Fruit fly (Drosophila melanogaster) whole organism, embryonic: Measurements from ENCODE around the gene Tace.

Experiments
- CG10366 ChIP-seq: fragments of 200-800 bp; sonication (Bioruptor generic); IDR thresholded peaks from 2 replicates; pipeline ENCODE4 v1.3.6; 2022; ENCODE audit warnings: missing biosample characterization, missing genetic modification characterization
- CG10979 ChIP-seq: fragments of 200-800 bp; sonication (Bioruptor generic); optimal IDR thresholded peaks from 2 replicates; lab custom pipeline; 2018; ENCODE audit warnings: missing biosample characterization, mild to moderate bottlenecking, missing genetic modification characterization, moderate library complexity
- CG14441 ChIP-seq: fragments of 200-800 bp; sonication (Bioruptor generic); IDR thresholded peaks from 2 replicates; pipeline ENCODE4 v1.3.6; 2022; ENCODE audit warnings: missing biosample characterization, missing genetic modification characterization
- CG15011 ChIP-seq: fragments of 200-800 bp; sonication (Bioruptor generic); optimal IDR thresholded peaks from 3 replicates; lab custom pipeline; 2018; ENCODE audit warnings: missing biosample characterization, mild to moderate bottlenecking, missing genetic modification characterization
- CG16815 ChIP-seq: fragments of 200-800 bp; sonication (Bioruptor generic); optimal IDR thresholded peaks from 3 replicates; lab custom pipeline; 2017; ENCODE audit warnings: missing biosample characterization, mild to moderate bottlenecking, missing genetic modification characterization
- CG17802 ChIP-seq: fragments of 200-800 bp; sonication (Bioruptor generic); optimal IDR thresholded peaks from 2 replicates; lab custom pipeline; 2018; ENCODE audit warnings: missing biosample characterization, mild to moderate bottlenecking, missing genetic modification characterization, moderate library complexity
- CG2889 ChIP-seq: fragments of 200-800 bp; sonication (Bioruptor generic); IDR thresholded peaks from 3 replicates; pipeline ENCODE4 v1.3.6; 2022; ENCODE audit warnings: missing biosample characterization, missing genetic modification characterization
- CG30403 ChIP-seq: fragments of 200-800 bp; sonication (Bioruptor generic); optimal IDR thresholded peaks from 3 replicates; lab custom pipeline; 2016; ENCODE audit warnings: missing biosample characterization, missing genetic modification characterization
- CG3407 ChIP-seq: fragments of 200-800 bp; sonication (Bioruptor generic); optimal IDR thresholded peaks from 2 replicates; lab custom pipeline; 2018; ENCODE audit warnings: missing biosample characterization, mild to moderate bottlenecking, missing genetic modification characterization
- CG34376 ChIP-seq: fragments of 200-800 bp; sonication (Bioruptor generic); optimal IDR thresholded peaks from 2 replicates; lab custom pipeline; 2018; ENCODE audit warnings: missing biosample characterization, mild to moderate bottlenecking, missing genetic modification characterization
- CG4404 ChIP-seq: fragments of 200-800 bp; sonication (Bioruptor generic); IDR thresholded peaks from 2 replicates; pipeline ENCODE4 v1.3.6; 2022; ENCODE audit warnings: missing biosample characterization, missing genetic modification characterization
- CG7357 ChIP-seq: fragments of 200-800 bp; sonication (Bioruptor generic); IDR thresholded peaks from 3 replicates; pipeline ENCODE4 v1.3.6; 2022; ENCODE audit warnings: missing biosample characterization, missing genetic modification characterization
- CG7745 ChIP-seq: fragments of 200-800 bp; sonication (Bioruptor generic); optimal IDR thresholded peaks from 2 replicates; lab custom pipeline; 2018; ENCODE audit warnings: missing biosample characterization, mild to moderate bottlenecking, missing genetic modification characterization, moderate library complexity
- CG8290 ChIP-seq, 3 experiments: fragments of 200-800 bp; sonication (Bioruptor generic); optimal IDR thresholded peaks; 2 replicates each; lab custom pipeline; 2016 to 2019; ENCODE audit warnings: missing biosample characterization in 3 of 3, missing genetic modification characterization in 3 of 3, mild to moderate bottlenecking in 2 of 3, moderate library complexity in 1 of 3
- CG9817 ChIP-seq: fragments of 200-800 bp; sonication (Bioruptor generic); optimal IDR thresholded peaks from 2 replicates; lab custom pipeline; 2018; ENCODE audit warnings: missing biosample characterization, mild to moderate bottlenecking, missing genetic modification characterization, moderate library complexity
- CG9876 ChIP-seq: fragments of 200-800 bp; sonication (Bioruptor generic); optimal IDR thresholded peaks from 2 replicates; lab custom pipeline; 2016; ENCODE audit warnings: missing biosample characterization, missing genetic modification characterization
- Dp ChIP-seq: fragments of 200-800 bp; sonication (Bioruptor generic); optimal IDR thresholded peaks from 2 replicates; lab custom pipeline; 2018; ENCODE audit warnings: missing biosample characterization, mild to moderate bottlenecking, missing genetic modification characterization, moderate library complexity
- HmgZ ChIP-seq: fragments of 200-800 bp; sonication (Bioruptor generic); optimal IDR thresholded peaks from 2 replicates; lab custom pipeline; 2018; ENCODE audit warnings: missing biosample characterization, mild to moderate bottlenecking, missing genetic modification characterization
- Jarid2 ChIP-seq: fragments of 200-800 bp; sonication (Bioruptor generic); optimal IDR thresholded peaks from 3 replicates; lab custom pipeline; 2017; ENCODE audit warnings: mild to moderate bottlenecking, missing biosample characterization, missing genetic modification reagents, missing genetic modification characterization
- MESR4 ChIP-seq: fragments of 200-800 bp; sonication (Bioruptor generic); optimal IDR thresholded peaks from 2 replicates; lab custom pipeline; 2018; ENCODE audit warnings: missing biosample characterization, mild to moderate bottlenecking, missing genetic modification characterization, moderate library complexity
- Mad ChIP-seq: fragments of 200-800 bp; sonication (Bioruptor generic); optimal IDR thresholded peaks from 2 replicates; lab custom pipeline; 2016; ENCODE audit warnings: missing biosample characterization, missing genetic modification characterization
- Max ChIP-seq: fragments of 200-800 bp; sonication (Bioruptor generic); optimal IDR thresholded peaks from 2 replicates; lab custom pipeline; 2016; ENCODE audit warnings: missing biosample characterization, mild to moderate bottlenecking, missing genetic modification characterization
- Meics ChIP-seq: fragments of 200-800 bp; sonication (Bioruptor generic); optimal IDR thresholded peaks from 2 replicates; lab custom pipeline; 2017; ENCODE audit warnings: missing biosample characterization, mild to moderate bottlenecking, missing genetic modification characterization
- NFAT ChIP-seq: fragments of 200-800 bp; sonication (Bioruptor generic); IDR thresholded peaks from 2 replicates; pipeline ENCODE4 v1.3.6; 2022; ENCODE audit warnings: missing biosample characterization, missing genetic modification characterization
- abd-A ChIP-seq: fragments of 200-800 bp; sonication (Bioruptor generic); optimal IDR thresholded peaks from 3 replicates; lab custom pipeline; 2019; ENCODE audit warnings: missing biosample characterization, mild to moderate bottlenecking, missing genetic modification characterization, moderate library complexity
- ash1 ChIP-seq: fragments of 200-800 bp; sonication (Bioruptor generic); optimal IDR thresholded peaks from 2 replicates; lab custom pipeline; 2018; ENCODE audit warnings: missing biosample characterization, mild to moderate bottlenecking, missing genetic modification characterization
- chn ChIP-seq: fragments of 200-800 bp; sonication (Bioruptor generic); optimal IDR thresholded peaks from 2 replicates; lab custom pipeline; 2016; ENCODE audit warnings: missing biosample characterization, missing genetic modification characterization
- corto ChIP-seq: fragments of 200-800 bp; sonication (Bioruptor generic); optimal IDR thresholded peaks from 2 replicates; lab custom pipeline; 2016; ENCODE audit warnings: missing biosample characterization, mild to moderate bottlenecking, missing genetic modification characterization, moderate library complexity
- crol ChIP-seq: fragments of 200-800 bp; sonication (Bioruptor generic); IDR thresholded peaks from 2 replicates; pipeline ENCODE4 v1.3.6; 2022; ENCODE audit warnings: missing biosample characterization, missing genetic modification characterization
- gfzf ChIP-seq: fragments of 200-800 bp; sonication (Bioruptor generic); optimal IDR thresholded peaks from 2 replicates; lab custom pipeline; 2016; ENCODE audit warnings: missing biosample characterization, mild to moderate bottlenecking, missing genetic modification characterization, moderate library complexity
- ham ChIP-seq: fragments of 200-800 bp; sonication (Bioruptor generic); IDR thresholded peaks from 2 replicates; pipeline ENCODE4 v1.3.6; 2022; ENCODE audit warnings: missing biosample characterization, missing genetic modification characterization
- hb ChIP-seq: fragments of 200-800 bp; sonication (Bioruptor generic); IDR thresholded peaks from 3 replicates; pipeline ENCODE4 v1.3.6; 2022; ENCODE audit warnings: missing biosample characterization, missing genetic modification characterization; ENCODE audit not compliant: partially characterized antibody
- hbn ChIP-seq: fragments of 200-800 bp; sonication (Bioruptor generic); IDR thresholded peaks from 2 replicates; pipeline ENCODE4 v1.3.6; 2022; ENCODE audit warnings: missing biosample characterization, missing genetic modification characterization; ENCODE audit not compliant: partially characterized antibody
- ind ChIP-seq: fragments of 200-800 bp; sonication (Bioruptor generic); optimal IDR thresholded peaks from 3 replicates; lab custom pipeline; 2016; ENCODE audit warnings: missing biosample characterization, missing genetic modification characterization
- knrl ChIP-seq: fragments of 200-800 bp; sonication (Bioruptor generic); IDR thresholded peaks from 3 replicates; pipeline ENCODE4 v1.3.6; 2022; ENCODE audit warnings: missing biosample characterization, missing genetic modification characterization; ENCODE audit not compliant: partially characterized antibody
- mld ChIP-seq: fragments of 200-800 bp; sonication (Bioruptor generic); IDR thresholded peaks from 3 replicates; pipeline ENCODE4 v1.3.6; 2022; ENCODE audit warnings: missing biosample characterization, missing genetic modification characterization; ENCODE audit not compliant: partially characterized antibody
- nerfin-2 ChIP-seq: fragments of 200-800 bp; sonication (Bioruptor generic); IDR thresholded peaks from 2 replicates; pipeline ENCODE4 v1.3.6; 2022; ENCODE audit warnings: missing biosample characterization, missing genetic modification characterization; ENCODE audit not compliant: partially characterized antibody
- nom ChIP-seq: fragments of 200-800 bp; sonication (Bioruptor generic); optimal IDR thresholded peaks from 2 replicates; lab custom pipeline; 2017; ENCODE audit warnings: missing biosample characterization, missing genetic modification characterization, mild to moderate bottlenecking, moderate library complexity, missing genetic modification reagents
- pb ChIP-seq: fragments of 200-800 bp; sonication (Bioruptor generic); optimal IDR thresholded peaks from 3 replicates; lab custom pipeline; 2016; ENCODE audit warnings: missing biosample characterization, missing genetic modification characterization
- peb ChIP-seq: fragments of 200-800 bp; sonication (Bioruptor generic); IDR thresholded peaks from 2 replicates; pipeline ENCODE4 v1.3.6; 2022; ENCODE audit warnings: missing biosample characterization, missing genetic modification characterization
- prd ChIP-seq, 3 experiments: fragments of >200 bp in 2 of 3; fragments of 200-800 bp in 1 of 3; sonication (Bioruptor generic) in 1 of 3; optimal IDR thresholded peaks in 2 of 3; IDR thresholded peaks in 1 of 3; 2 replicates in 2 of 3; 3 replicates in 1 of 3; pipeline versions ENCODE4 v1.3.6 to Lab custom; 2017 to 2022; ENCODE audit warnings: missing biosample characterization in 1 of 3, missing genetic modification characterization in 1 of 3
- pum ChIP-seq: fragments of 200-800 bp; sonication (Bioruptor generic); optimal IDR thresholded peaks from 2 replicates; lab custom pipeline; 2016; ENCODE audit warnings: missing biosample characterization, missing genetic modification characterization
- pzg ChIP-seq: fragments of 200-800 bp; sonication (Bioruptor generic); optimal IDR thresholded peaks from 3 replicates; lab custom pipeline; 2018; ENCODE audit warnings: missing biosample characterization, mild to moderate bottlenecking, missing genetic modification characterization, moderate library complexity
- rib ChIP-seq: fragments of 200-800 bp; sonication (Bioruptor generic); IDR thresholded peaks from 2 replicates; pipeline ENCODE4 v1.3.6; 2022; ENCODE audit warnings: missing biosample characterization, missing genetic modification characterization
- ro ChIP-seq: fragments of 200-800 bp; sonication (Bioruptor generic); IDR thresholded peaks from 2 replicates; pipeline ENCODE4 v1.3.6; 2022; ENCODE audit warnings: missing biosample characterization, missing genetic modification characterization
- tin ChIP-seq: fragments of 200-800 bp; sonication (Bioruptor generic); optimal IDR thresholded peaks from 3 replicates; lab custom pipeline; 2016; ENCODE audit warnings: missing biosample characterization, missing genetic modification characterization
- ttk ChIP-seq: fragments of 200-800 bp; sonication (Bioruptor generic); IDR thresholded peaks from 2 replicates; pipeline ENCODE4 v2.1.2; 2022; ENCODE audit warnings: missing biosample characterization, missing genetic modification characterization
- tup ChIP-seq: fragments of 200-800 bp; sonication (Bioruptor generic); optimal IDR thresholded peaks from 2 replicates; lab custom pipeline; 2016; ENCODE audit warnings: missing biosample characterization, mild to moderate bottlenecking, missing genetic modification characterization, moderate library complexity

Gene Tace

DNA sequence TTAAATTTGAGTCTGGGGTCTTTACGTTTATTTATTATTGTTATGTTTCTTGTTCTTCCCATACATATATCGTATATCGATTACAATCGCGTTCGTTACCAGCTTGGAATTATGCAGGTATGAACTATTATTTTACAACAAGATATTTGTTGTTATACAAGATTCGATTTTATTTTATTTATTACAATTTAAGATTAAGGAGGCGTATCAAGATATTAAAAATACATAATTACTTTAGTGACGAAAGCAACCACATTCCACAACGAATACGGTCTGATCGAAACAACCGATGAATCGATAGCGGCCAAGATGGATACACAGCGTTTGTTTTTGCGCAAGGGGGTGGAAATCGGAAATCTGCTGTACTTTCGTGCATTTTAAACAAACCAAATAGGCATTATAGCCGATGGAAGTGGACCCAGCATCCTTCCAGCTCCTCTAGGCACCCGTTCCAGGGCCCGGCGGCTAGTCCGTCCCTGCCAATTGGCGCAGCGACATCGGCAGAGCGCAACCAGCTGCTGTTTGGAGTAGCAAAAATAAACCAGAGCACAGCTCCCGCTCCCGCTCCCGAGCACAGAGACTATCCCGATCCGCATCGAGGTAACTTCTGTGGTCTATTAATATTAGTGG, 2.6 kb upstream of the Tace start, which contains the start of the genes CG15525 and CG11504 (continued):
- TF ChIP-seq hb (GFP tag; lab: Robert Waterston, UW) (peak; percentile 90), tin (peak; percentile 41), mld (0 out of 3 replicates have a peak, but pooled peaks have one; percentile 71), CG14441 (GFP tag; lab: Robert Waterston, UW) (peak; percentile 65), CG10366 (GFP tag; lab: Robert Waterston, UW) (peak; percentile 54; the same call in 1 of the 2 replicates), CG30403 (GFP tag; lab: Kevin White, UChicago) (peak; percentile 71), Mad (peak; percentile 50), nerfin-2 (GFP tag; lab: Robert Waterston, UW) (peak; percentile 86), knrl (GFP tag; lab: Robert Waterston, UW) (peak; percentile 92), HmgZ (tag; lab: Kevin White, UChicago) (peak; percentile 63), Dp (GFP tag; lab: Kevin White, UChicago) (peak; percentile 32), MESR4 (GFP tag; lab: Kevin White, UChicago) (peak; percentile 66), Max (GFP tag; lab: Kevin White, UChicago) (peak; percentile 49), nom (GFP tag; lab: Kevin White, UChicago) (no peak), gfzf (peak; percentile 42), crol (GFP tag; lab: Robert Waterston, UW) (peak; percentile 81), CG7357 (GFP tag; lab: Robert Waterston, UW) (no peak), NFAT (GFP tag; lab: Robert Waterston, UW) (peak; percentile 52; the same call in 1 of the 2 replicates), CG4404 (GFP tag; lab: Robert Waterston, UW) (no peak), CG16815 (GFP tag; lab: Kevin White, UChicago) (no peak), ro (GFP tag; lab: Robert Waterston, UW) (no peak), CG8290 (GFP tag; optimal IDR thresholded peaks at IDR 0.05; lab: Kevin White, UChicago) (peak; percentile 70), CG8290 (tag; optimal IDR thresholded peaks at IDR 0.05; lab: Kevin White, UChicago) (no peak), chn (peak; percentile 47), pb (no peak), Jarid2 (GFP tag; lab: Kevin White, UChicago) (no peak), corto (no peak), rib (GFP tag; lab: Robert Waterston, UW) (no peak), CG9876 (GFP tag; lab: Kevin White, UChicago) (no peak), CG10979 (peak; percentile 22), abd-A (tag; lab: Kevin White, UChicago) (no peak), CG3407 (no peak), tup (no peak), ind (GFP tag; lab: Kevin White, UChicago) (peak; percentile 67), ham (no peak), CG17802 (tag; lab: Kevin White, UChicago) (no peak), hbn (peak; percentile 86), Meics (GFP tag; lab: Kevin White, UChicago) (peak; percentile 100), pum (GFP tag; lab: Kevin White, UChicago) (peak; percentile 47), CG9817 (tag; lab: Kevin White, UChicago) (peak; percentile 22), CG34376 (no peak), prd (optimal IDR thresholded peaks at IDR 0.05; lab: Kevin White, UChicago) (no peak), prd (GFP tag; IDR thresholded peaks at IDR 0.05; lab: Robert Waterston, UW) (peak; percentile 82), pzg (GFP tag; lab: Kevin White, UChicago) (peak; percentile 63), ttk (GFP tag; lab: Robert Waterston, UW) (peak; percentile 53; the same call in 1 of the 2 replicates), ash1 (GFP tag; lab: Kevin White, UChicago) (no peak), CG2889 (GFP tag; lab: Robert Waterston, UW) (no peak), peb (GFP tag; lab: Robert Waterston, UW) (no peak), CG15011 (GFP tag; lab: Kevin White, UChicago) (no peak), CG7745 (tag; lab: Kevin White, UChicago) (no peak)
